Worm (Caenorhabditis elegans): ENCODE data around the gene ZK354.2.
"Not testable (repeated sequence)": the region's sequence is repeated elsewhere in the genome, so short reads cannot be mapped to it uniquely, and the experiment has no call there.

ZK354.2 gene

ce11 chrIV:5306040-5306439, 7.2 kb upstream of the ZK354.2 start, which contains the start of gene ZK354.8:
ZK354.8 (minus strand) TSS chrIV:5306140.
- TF ChIP-seq sea-1 (GFP tag; conservative IDR thresholded peaks at IDR 0.05) (no peak), hmg-4 (GFP tag; optimal IDR thresholded peaks at IDR 0.05) (no peak)

- not testable (repeated sequence) for TF ChIP-seq F13C5.2 (tag; optimal IDR thresholded peaks at IDR 0.05); aly-1 (tag; optimal IDR thresholded peaks at IDR 0.05); sea-1 (GFP tag; conservative IDR thresholded peaks at IDR 0.05)
Measured at ce11 chrIV:5308046-5308643, 5.1 kb upstream of the ZK354.2 start, which contains the start of the genes ZK354.9 and msp-58. ZK354.9 (minus strand) TSS chrIV:5308146. msp-58 (plus strand) TSS chrIV:5308593.

- no peak for TF ChIP-seq tbx-37 (GFP tag; conservative IDR thresholded peaks at IDR 0.05)
- TF ChIP-seq pes-1 (GFP tag; IDR thresholded peaks at IDR 0.05): no peak
- no peak for TF ChIP-seq F13C5.2 (tag; optimal IDR thresholded peaks at IDR 0.05)
Measured at ce11 chrIV:5309742-5310141, 3.5 kb upstream of the ZK354.2 start, which contains the start of gene ZK354.3. ZK354.3 (plus strand) TSS chrIV:5310042.

- TF ChIP-seq aly-1 (tag; optimal IDR thresholded peaks at IDR 0.05); pes-1 (GFP tag; IDR thresholded peaks at IDR 0.05); tra-4 (tag; optimal IDR thresholded peaks at IDR 0.05): not testable (repeated sequence)
Measured at ce11 chrIV:5316223-5316622, 3.0 kb downstream of the ZK354.2 start, which contains the start of gene msp-65. msp-65 (plus strand) TSS chrIV:5316523.

- TF ChIP-seq tra-4 (tag; optimal IDR thresholded peaks at IDR 0.05) (no peak), B0310.2 (tag; optimal IDR thresholded peaks at IDR 0.05) (no peak), aly-1 (tag; optimal IDR thresholded peaks at IDR 0.05) (no peak), sea-1 (GFP tag; conservative IDR thresholded peaks at IDR 0.05) (no peak), hmg-4 (GFP tag; optimal IDR thresholded peaks at IDR 0.05) (no peak), pes-1 (GFP tag; IDR thresholded peaks at IDR 0.05) (no peak), hmbx-1 (tag; optimal IDR thresholded peaks at IDR 0.05) (no peak)
Measured at ce11 chrIV:5317106-5317505, 3.9 kb downstream of the ZK354.2 start.

- TF ChIP-seq tbx-11 (GFP tag; IDR thresholded peaks at IDR 0.05) (no peak), sea-1 (GFP tag; conservative IDR thresholded peaks at IDR 0.05) (no peak), flt-1 (GFP tag; IDR thresholded peaks at IDR 0.05) (no peak), ceh-13 (GFP tag; optimal IDR thresholded peaks at IDR 0.05) (no peak), hnd-1 (tag; optimal IDR thresholded peaks at IDR 0.05) (no peak), ceh-36 (tag; optimal IDR thresholded peaks at IDR 0.05) (no peak), B0310.2 (tag; optimal IDR thresholded peaks at IDR 0.05) (no peak), F13C5.2 (tag; optimal IDR thresholded peaks at IDR 0.05) (no peak), aly-1 (tag; optimal IDR thresholded peaks at IDR 0.05) (no peak), ets-7 (tag; optimal IDR thresholded peaks at IDR 0.05) (no peak), hmg-4 (GFP tag; optimal IDR thresholded peaks at IDR 0.05) (no peak), ama-1 (optimal IDR thresholded peaks at IDR 0.05) (no peak), tra-4 (tag; optimal IDR thresholded peaks at IDR 0.05) (no peak), pes-1 (GFP tag; IDR thresholded peaks at IDR 0.05) (no peak), tbx-37 (GFP tag; conservative IDR thresholded peaks at IDR 0.05) (no peak), hmbx-1 (tag; optimal IDR thresholded peaks at IDR 0.05) (no peak)
Measured at ce11 chrIV:5318835-5319303, 5.7 kb downstream of the ZK354.2 start, which contains the start of gene slc-46A. slc-46A (plus strand) TSS chrIV:5319253.

- TF ChIP-seq hmbx-1 (tag; optimal IDR thresholded peaks at IDR 0.05) (no peak), ceh-13 (GFP tag; optimal IDR thresholded peaks at IDR 0.05) (no peak), F13C5.2 (tag; optimal IDR thresholded peaks at IDR 0.05) (no peak), tra-4 (tag; optimal IDR thresholded peaks at IDR 0.05) (no peak), ama-1 (optimal IDR thresholded peaks at IDR 0.05) (no peak), pes-1 (GFP tag; IDR thresholded peaks at IDR 0.05) (no peak), tbx-11 (GFP tag; IDR thresholded peaks at IDR 0.05) (no peak), hnd-1 (tag; optimal IDR thresholded peaks at IDR 0.05) (no peak), flt-1 (GFP tag; IDR thresholded peaks at IDR 0.05) (no peak), B0310.2 (tag; optimal IDR thresholded peaks at IDR 0.05) (no peak), ets-7 (tag; optimal IDR thresholded peaks at IDR 0.05) (no peak), scrt-1 (GFP tag; IDR thresholded peaks at IDR 0.05) (no peak), ceh-36 (tag; optimal IDR thresholded peaks at IDR 0.05) (no peak), aly-1 (tag; optimal IDR thresholded peaks at IDR 0.05) (no peak), hmg-4 (GFP tag; optimal IDR thresholded peaks at IDR 0.05) (no peak), tbx-37 (GFP tag; conservative IDR thresholded peaks at IDR 0.05) (no peak), sea-1 (GFP tag; conservative IDR thresholded peaks at IDR 0.05) (no peak)
Measured at ce11 chrIV:5326144-5326543, 12.9 kb downstream of the ZK354.2 start, which contains the start of gene Y4C6B.4. Y4C6B.4 (plus strand) TSS chrIV:5326444.

- TF ChIP-seq aly-1 (tag; optimal IDR thresholded peaks at IDR 0.05) (no peak), scrt-1 (GFP tag; IDR thresholded peaks at IDR 0.05) (no peak), ama-1 (optimal IDR thresholded peaks at IDR 0.05) (no peak), hmbx-1 (tag; optimal IDR thresholded peaks at IDR 0.05) (no peak)
Measured at ce11 chrIV:5332178-5332577, 19.0 kb downstream of the ZK354.2 start, which contains the start of gene Y4C6B.3. Y4C6B.3 (plus strand) TSS chrIV:5332478.

ce11 chrIV:5333484-5333883, 20.3 kb downstream of the ZK354.2 start:
- TF ChIP-seq hnd-1 (tag; optimal IDR thresholded peaks at IDR 0.05) (no peak), hmbx-1 (tag; optimal IDR thresholded peaks at IDR 0.05) (no peak), tbx-37 (GFP tag; conservative IDR thresholded peaks at IDR 0.05) (no peak)
